Worm (Caenorhabditis elegans) whole organism, mixed stage, embryonic: Measurements from ENCODE around the gene F43G6.17.

Source experiments
- M03D4.4 ChIP-seq: sonication (generic microtip); optimal IDR thresholded peaks from 2 replicates; lab custom pipeline; 2017; ENCODE audit warnings: mild to moderate bottlenecking, missing genetic modification characterization, missing compliant biosample characterization
- ceh-39 ChIP-seq: fragments of 150-350 bp; optimal IDR thresholded peaks from 2 replicates; lab custom pipeline; 2014; ENCODE audit warnings: missing biosample characterization, missing genetic modification characterization
- ceh-83 ChIP-seq: fragments of 200-800 bp; sonication (Bioruptor generic); optimal IDR thresholded peaks from 2 replicates; lab custom pipeline; 2018; ENCODE audit warnings: mild to moderate bottlenecking, missing genetic modification characterization, missing compliant biosample characterization
- ces-1 ChIP-seq: fragments of 150-350 bp; optimal IDR thresholded peaks from 2 replicates; lab custom pipeline; 2014; ENCODE audit warnings: missing biosample characterization, missing genetic modification reagents, missing genetic modification characterization
- cnd-1 ChIP-seq: fragments of 200-800 bp; sonication (Bioruptor generic); optimal IDR thresholded peaks from 2 replicates; lab custom pipeline; 2018; ENCODE audit warnings: mild to moderate bottlenecking, missing genetic modification characterization, missing compliant biosample characterization
- flh-1 ChIP-seq: fragments of 200-800 bp; sonication (Bioruptor generic); optimal IDR thresholded peaks from 2 replicates; lab custom pipeline; 2018; ENCODE audit warnings: mild to moderate bottlenecking, missing genetic modification characterization, moderate library complexity, missing compliant biosample characterization
- lsy-2 ChIP-seq: fragments of 150-350 bp; optimal IDR thresholded peaks from 2 replicates; lab custom pipeline; 2014; ENCODE audit warnings: missing biosample characterization, missing genetic modification characterization
- mab-5 ChIP-seq: fragments of 150-350 bp; optimal IDR thresholded peaks from 2 replicates; lab custom pipeline; 2014; ENCODE audit warnings: missing biosample characterization, missing genetic modification characterization
- nhr-237 ChIP-seq: fragments of 150-350 bp; optimal IDR thresholded peaks from 2 replicates; lab custom pipeline; 2014; ENCODE audit warnings: missing biosample characterization, missing genetic modification characterization
- nhr-76 ChIP-seq: sonication (generic microtip); optimal IDR thresholded peaks from 2 replicates; lab custom pipeline; 2017; ENCODE audit warnings: missing biosample characterization, missing genetic modification characterization
- tbx-8 ChIP-seq: fragments of 200-800 bp; sonication (Bioruptor generic); optimal IDR thresholded peaks from 2 replicates; lab custom pipeline; 2018; ENCODE audit warnings: mild to moderate bottlenecking, missing genetic modification characterization, moderate library complexity, missing compliant biosample characterization
- unc-120 ChIP-seq: sonication (generic microtip); optimal IDR thresholded peaks from 2 replicates; lab custom pipeline; 2017; ENCODE audit warnings: missing genetic modification characterization, missing compliant biosample characterization; ENCODE audit not compliant: poor library complexity, severe bottlenecking
- unc-39 ChIP-seq: fragments of 150-350 bp; optimal IDR thresholded peaks from 2 replicates; lab custom pipeline; 2014; ENCODE audit warnings: missing biosample characterization, missing genetic modification characterization
- ztf-11 ChIP-seq: fragments of 150-350 bp; optimal IDR thresholded peaks from 2 replicates; lab custom pipeline; 2014; ENCODE audit warnings: missing biosample characterization, missing genetic modification characterization

DNA sequence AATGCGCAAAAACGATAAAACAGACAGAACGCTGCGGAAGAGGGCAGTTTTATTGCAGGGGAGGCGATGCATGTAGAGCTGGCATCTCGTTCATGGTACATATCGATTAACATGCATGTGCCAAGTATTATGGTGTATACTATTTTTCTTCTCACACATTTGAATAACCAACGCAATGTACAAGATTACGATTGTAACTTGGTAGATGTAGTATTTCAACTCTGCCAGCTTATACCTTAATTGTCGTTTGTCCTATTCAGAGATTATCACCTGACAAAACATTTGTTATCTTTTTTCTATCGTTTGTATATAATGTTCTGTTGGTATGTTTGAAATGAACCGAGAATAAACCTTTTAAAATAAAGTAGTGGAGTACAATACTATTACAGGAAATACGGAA is 27.4 kb downstream of the F43G6.17 start, which contains the start of gene pes-5:
- TF ChIP-seq flh-1 (GFP tag; lab: Kevin White, UChicago) (no peak), ces-1 (GFP tag; lab: Kevin White, UChicago) (no peak), ceh-39 (no peak), unc-39 (no peak), nhr-237 (tag; lab: Kevin White, UChicago) (no peak), mab-5 (tag; lab: Kevin White, UChicago) (no peak), cnd-1 (tag; lab: Kevin White, UChicago) (no peak), M03D4.4 (tag; lab: Kevin White, UChicago) (no peak), nhr-76 (tag; lab: Kevin White, UChicago) (no peak), ztf-11 (no peak), unc-120 (tag; lab: Kevin White, UChicago) (no peak), lsy-2 (tag; lab: Kevin White, UChicago) (no peak), tbx-8 (GFP tag; lab: Kevin White, UChicago) (no peak), ceh-83 (GFP tag; lab: Kevin White, UChicago) (no peak)
